Worm (Caenorhabditis elegans) whole organism, L2 larva: Measurements from ENCODE around the gene pix-1.

Source experiments
- C34F6.9 ChIP-seq: fragments of 150-350 bp; optimal IDR thresholded peaks from 2 replicates; lab custom pipeline; 2014; ENCODE audit warnings: missing biosample characterization, missing genetic modification characterization
- alr-1 ChIP-seq: fragments of 150-350 bp; optimal IDR thresholded peaks from 2 replicates; lab custom pipeline; 2014; ENCODE audit warnings: missing biosample characterization, missing genetic modification characterization
- ama-1 ChIP-seq: fragments of 150-350 bp; optimal IDR thresholded peaks from 2 replicates; lab custom pipeline; 2018; ENCODE audit warnings: inconsistent platforms
- blmp-1 ChIP-seq: sonication (generic microtip); optimal IDR thresholded peaks from 2 replicates; lab custom pipeline; 2017; ENCODE audit warnings: missing genetic modification characterization, mild to moderate bottlenecking, missing compliant biosample characterization, antibody characterized with exemption, moderate library complexity; ENCODE audit not compliant: insufficient read depth
- ceh-16 ChIP-seq: fragments of 150-350 bp; optimal IDR thresholded peaks from 2 replicates; lab custom pipeline; 2014; ENCODE audit warnings: missing biosample characterization, missing genetic modification characterization
- ceh-82 ChIP-seq: fragments of 150-350 bp; optimal IDR thresholded peaks from 2 replicates; lab custom pipeline; 2014; ENCODE audit warnings: missing biosample characterization, missing genetic modification characterization
- crh-2 ChIP-seq: sonication (generic microtip); optimal IDR thresholded peaks from 2 replicates; lab custom pipeline; 2017; ENCODE audit warnings: missing biosample characterization, missing genetic modification characterization
- dmd-4 ChIP-seq: sonication (generic microtip); optimal IDR thresholded peaks from 2 replicates; lab custom pipeline; 2017; ENCODE audit warnings: missing biosample characterization, missing genetic modification characterization
- elt-1 ChIP-seq: fragments of 150-350 bp; optimal IDR thresholded peaks from 2 replicates; lab custom pipeline; 2014; ENCODE audit warnings: missing biosample characterization, missing genetic modification characterization
- elt-3 ChIP-seq: sonication (generic microtip); optimal IDR thresholded peaks from 2 replicates; lab custom pipeline; 2017; ENCODE audit warnings: missing biosample characterization, missing genetic modification characterization
- fos-1 ChIP-seq: fragments of 150-350 bp; optimal IDR thresholded peaks from 2 replicates; lab custom pipeline; 2014; ENCODE audit warnings: missing biosample characterization, missing genetic modification characterization
- gmeb-1 ChIP-seq: fragments of 150-350 bp; optimal IDR thresholded peaks from 2 replicates; lab custom pipeline; 2014; ENCODE audit warnings: missing biosample characterization, missing genetic modification characterization
- lin-11 ChIP-seq: fragments of 150-350 bp; sonication (generic microtip); optimal IDR thresholded peaks from 2 replicates; lab custom pipeline; 2014; ENCODE audit warnings: missing biosample characterization, missing genetic modification characterization, inconsistent platforms, mixed read lengths
- lin-13 ChIP-seq: fragments of 150-350 bp; optimal IDR thresholded peaks from 2 replicates; lab custom pipeline; 2014; ENCODE audit warnings: missing biosample characterization, missing genetic modification reagents, missing genetic modification characterization
- mab-5 ChIP-seq: fragments of 150-350 bp; optimal IDR thresholded peaks from 2 replicates; lab custom pipeline; 2014; ENCODE audit warnings: missing biosample characterization, missing genetic modification characterization
- mdl-1 ChIP-seq, 2 experiments: fragments of 150-350 bp in 1 of 2; sonication (generic microtip) in 1 of 2; optimal IDR thresholded peaks; 2 replicates each; lab custom pipeline; 2017; ENCODE audit warnings: missing biosample characterization in 2 of 2, missing genetic modification characterization in 2 of 2
- nhr-10 ChIP-seq: sonication (generic microtip); optimal IDR thresholded peaks from 2 replicates; lab custom pipeline; 2017; ENCODE audit warnings: missing biosample characterization, missing genetic modification characterization
- nhr-11 ChIP-seq: fragments of 150-350 bp; optimal IDR thresholded peaks from 2 replicates; lab custom pipeline; 2014; ENCODE audit warnings: missing biosample characterization, missing genetic modification characterization
- nhr-12 ChIP-seq: fragments of 150-350 bp; optimal IDR thresholded peaks from 2 replicates; lab custom pipeline; 2014; ENCODE audit warnings: missing biosample characterization, missing genetic modification characterization
- nhr-23 ChIP-seq: fragments of 150-350 bp; optimal IDR thresholded peaks from 2 replicates; lab custom pipeline; 2014; ENCODE audit warnings: missing biosample characterization, missing genetic modification reagents, missing genetic modification characterization
- nhr-237 ChIP-seq: fragments of 150-350 bp; optimal IDR thresholded peaks from 2 replicates; lab custom pipeline; 2014; ENCODE audit warnings: missing biosample characterization, missing genetic modification characterization
- nhr-25 ChIP-seq: fragments of 150-350 bp; sonication (generic microtip); optimal IDR thresholded peaks from 3 replicates; lab custom pipeline; 2014; ENCODE audit warnings: missing biosample characterization, missing genetic modification characterization
- nhr-6 ChIP-seq: fragments of 150-350 bp; optimal IDR thresholded peaks from 2 replicates; lab custom pipeline; 2014; ENCODE audit warnings: missing biosample characterization, missing genetic modification characterization
- nhr-77 ChIP-seq: fragments of 150-350 bp; optimal IDR thresholded peaks from 2 replicates; lab custom pipeline; 2014; ENCODE audit warnings: missing biosample characterization, missing genetic modification characterization
- peb-1 ChIP-seq: fragments of 150-350 bp; optimal IDR thresholded peaks from 2 replicates; lab custom pipeline; 2014; ENCODE audit warnings: missing biosample characterization, missing genetic modification characterization
- skn-1 ChIP-seq: sonication (generic microtip); optimal IDR thresholded peaks from 2 replicates; lab custom pipeline; 2017; ENCODE audit warnings: missing biosample characterization, missing genetic modification characterization
- sma-3 ChIP-seq: sonication (generic microtip); optimal IDR thresholded peaks from 2 replicates; lab custom pipeline; 2016; ENCODE audit warnings: missing genetic modification reagents, missing genetic modification characterization, missing compliant biosample characterization
- sma-9 ChIP-seq, 2 experiments: fragments of 150-350 bp in 1 of 2; sonication (generic microtip) in 1 of 2; optimal IDR thresholded peaks; 2 replicates each; lab custom pipeline; 2014 to 2016; ENCODE audit warnings: missing genetic modification characterization in 2 of 2, mild to moderate bottlenecking in 1 of 2, missing biosample characterization in 1 of 2, missing compliant biosample characterization in 1 of 2, missing genetic modification reagents in 1 of 2, moderate library complexity in 1 of 2
- unc-55 ChIP-seq: fragments of 150-350 bp; sonication (generic microtip); optimal IDR thresholded peaks from 3 replicates; lab custom pipeline; 2014; ENCODE audit warnings: missing biosample characterization, missing genetic modification reagents, missing genetic modification characterization
- unc-62 ChIP-seq: fragments of 150-350 bp; optimal IDR thresholded peaks from 2 replicates; lab custom pipeline; 2014; ENCODE audit warnings: missing biosample characterization, missing genetic modification reagents, missing genetic modification characterization
- ztf-1 ChIP-seq: fragments of 200-800 bp; sonication (Bioruptor generic); conservative IDR thresholded peaks from 2 replicates; pipeline ENCODE4 v1.3.6; 2022; ENCODE audit warnings: missing genetic modification characterization, missing compliant biosample characterization
- ztf-11 ChIP-seq: sonication (generic microtip); optimal IDR thresholded peaks from 2 replicates; lab custom pipeline; 2017; ENCODE audit warnings: missing biosample characterization, missing genetic modification characterization
- ztf-4 ChIP-seq: fragments of 150-350 bp; optimal IDR thresholded peaks from 2 replicates; lab custom pipeline; 2014; ENCODE audit warnings: missing biosample characterization, missing genetic modification characterization

pix-1 gene

DNA sequence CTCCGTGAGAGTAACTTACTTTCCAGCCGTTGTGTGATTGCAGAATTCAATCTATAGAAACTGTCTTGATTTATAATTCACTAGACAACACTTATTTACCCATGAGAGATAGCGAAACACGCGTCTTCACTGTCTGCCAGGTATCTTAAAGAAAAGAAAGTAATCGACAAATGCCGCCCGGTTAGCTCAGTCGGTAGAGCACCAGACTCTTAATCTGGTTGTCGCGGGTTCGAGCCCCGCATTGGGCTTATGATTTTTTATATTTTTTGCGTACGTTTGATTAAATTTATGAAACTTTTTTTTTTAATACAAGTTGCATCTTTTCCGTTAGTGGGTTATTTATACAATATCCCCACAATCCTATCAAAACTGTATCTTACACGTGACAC, 55.0 kb downstream of the pix-1 start:
- TF ChIP-seq nhr-6 (tag; lab: Kevin White, UChicago): no peak
- no peak for TF ChIP-seq mdl-1 (tag; optimal IDR thresholded peaks at IDR 0.05; lab: Kevin White, UChicago)
- no peak for TF ChIP-seq ceh-16
- no peak for TF ChIP-seq peb-1 (tag; lab: Kevin White, UChicago)
- TF ChIP-seq elt-1: no peak
- peak; percentile 23 for TF ChIP-seq sma-3 (GFP tag; lab: Kevin White, UChicago)
- TF ChIP-seq alr-1: no peak
- TF ChIP-seq ceh-82: no peak
- TF ChIP-seq lin-13 (GFP tag; lab: Kevin White, UChicago): no peak
- TF ChIP-seq blmp-1: no peak
- TF ChIP-seq ama-1 (lab: Kevin White, UChicago): no peak
- no peak for TF ChIP-seq ztf-4 (tag; lab: Kevin White, UChicago)
- no peak for TF ChIP-seq nhr-237
- TF ChIP-seq lin-11 (tag; lab: Kevin White, UChicago): no peak
- no peak for TF ChIP-seq nhr-11 (tag; lab: Kevin White, UChicago)
- TF ChIP-seq nhr-77 (tag; lab: Kevin White, UChicago): no peak
- no peak for TF ChIP-seq dmd-4 (tag; lab: Kevin White, UChicago)
- no peak for TF ChIP-seq C34F6.9 (tag; lab: Kevin White, UChicago)
- TF ChIP-seq unc-55 (GFP tag; lab: Kevin White, UChicago): no peak
- TF ChIP-seq elt-3 (tag; lab: Kevin White, UChicago): no peak
- TF ChIP-seq fos-1 (tag; lab: Kevin White, UChicago): peak; percentile 3
- TF ChIP-seq crh-2: peak; percentile 22
- TF ChIP-seq gmeb-1 (tag; lab: Kevin White, UChicago): peak; percentile 15
- no peak for TF ChIP-seq skn-1 (tag; lab: Kevin White, UChicago)
- TF ChIP-seq ztf-1 (GFP tag; lab: Robert Waterston, UW): no peak
- no peak for TF ChIP-seq unc-62 (GFP tag; lab: Kevin White, UChicago)
- TF ChIP-seq nhr-25 (tag; lab: Kevin White, UChicago): no peak
- TF ChIP-seq nhr-23 (tag; lab: Kevin White, UChicago): no peak
- no peak for TF ChIP-seq ztf-11 (tag; lab: Kevin White, UChicago)
- no peak for TF ChIP-seq mab-5 (tag; lab: Kevin White, UChicago)
- TF ChIP-seq sma-9 (GFP tag; optimal IDR thresholded peaks at IDR 0.05; lab: Kevin White, UChicago): peak; percentile 5
- no peak for TF ChIP-seq sma-9 (tag; optimal IDR thresholded peaks at IDR 0.05; lab: Kevin White, UChicago)
- TF ChIP-seq nhr-12 (tag; lab: Kevin White, UChicago): no peak
- no peak for TF ChIP-seq nhr-10
